Fruit fly (Drosophila melanogaster) whole organism: ENCODE results near the gene CG13004.

Source experiments
- EcR ChIP-seq, 2 experiments: fragments of >200 bp; optimal IDR thresholded peaks; 2 replicates each; lab custom pipeline; 2017; ENCODE audit warnings: missing biosample characterization in 2 of 2, missing genetic modification characterization in 2 of 2, missing genetic modification reagents in 2 of 2
- psq ChIP-seq: fragments of >200 bp; optimal IDR thresholded peaks from 2 replicates; lab custom pipeline; 2017

DNA sequence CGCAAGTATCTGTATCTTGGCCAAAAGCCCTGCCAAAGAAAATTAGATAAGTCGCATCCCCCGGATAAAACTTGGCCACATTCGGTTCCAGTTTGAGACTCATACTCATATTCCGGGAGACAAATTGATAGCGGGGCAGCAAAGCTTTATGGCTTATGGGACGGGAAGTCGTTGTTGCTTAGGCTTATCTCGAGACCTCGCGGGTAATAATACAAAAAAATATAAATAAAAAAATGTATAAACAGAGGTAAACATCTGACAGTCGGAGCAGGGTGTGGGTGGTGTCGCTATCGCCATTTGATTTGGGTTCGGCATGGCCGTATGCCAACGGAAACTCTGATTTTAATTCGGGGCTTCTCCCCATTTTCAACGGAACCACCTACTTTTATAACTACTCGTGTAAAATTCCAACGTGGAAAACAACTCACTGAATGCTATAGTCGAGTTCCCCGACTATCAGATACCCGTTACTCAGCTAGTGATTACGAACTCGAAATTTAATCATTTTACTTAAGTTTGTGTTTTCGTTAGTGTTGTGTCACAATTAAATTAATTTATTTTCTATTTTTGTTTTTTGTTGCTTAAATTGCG, 2.4 kb upstream of the CG13004 start:
- TF ChIP-seq psq (lab: Kevin White, UChicago) (no peak), EcR (GFP tag; optimal IDR thresholded peaks at IDR 0.05; lab: Kevin White, UChicago) (no peak)
